Worm (Caenorhabditis elegans): ENCODE data around the gene xpo-1.
A peak's percentile ranks its signal among the peaks of the same experiment; 100 is the strongest.

Gene xpo-1

DNA sequence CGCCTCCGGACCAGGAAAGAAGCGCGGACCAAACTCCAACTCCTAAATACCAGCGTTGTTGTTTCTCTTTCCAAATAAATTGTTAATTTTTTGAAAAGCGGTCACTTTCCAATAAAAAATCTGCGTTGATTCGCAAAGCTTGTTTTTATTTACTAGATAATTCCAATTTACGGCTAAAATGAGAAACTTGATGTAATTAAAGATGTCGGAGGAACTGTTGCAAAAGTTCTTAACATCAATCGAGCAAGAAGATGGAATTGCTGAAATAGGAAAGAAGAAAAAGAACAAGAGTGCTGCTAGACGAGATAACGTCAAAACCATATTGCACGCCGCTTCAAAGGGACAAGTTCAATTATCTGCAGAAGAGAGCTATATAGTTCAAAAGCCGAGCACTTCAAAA lies 27.8 kb upstream of the xpo-1 start, which contains the start of gene C26F1.3 (continued):
- TF ChIP-seq zfh-2 (GFP tag; conservative IDR thresholded peaks at IDR 0.05) = no peak
- TF ChIP-seq F10E7.11 (tag; optimal IDR thresholded peaks at IDR 0.05) = no peak
- no peak for TF ChIP-seq ztf-26 (tag; optimal IDR thresholded peaks at IDR 0.05)
- no peak for TF ChIP-seq F57A8.1 (GFP tag; optimal IDR thresholded peaks at IDR 0.05)
- no peak for TF ChIP-seq somi-1 (GFP tag; optimal IDR thresholded peaks at IDR 0.05)
- no peak for TF ChIP-seq egl-44 (GFP tag; IDR thresholded peaks at IDR 0.05)
- no peak for TF ChIP-seq nfya-1 (tag; optimal IDR thresholded peaks at IDR 0.05; ENCODE audit: borderline replicate concordance, insufficient read depth)
- TF ChIP-seq hsf-1 (GFP tag; IDR thresholded peaks at IDR 0.05) = peak; percentile 81
- TF ChIP-seq madf-10 (tag; optimal IDR thresholded peaks at IDR 0.05) = no peak
- TF ChIP-seq F57C9.4 (tag; optimal IDR thresholded peaks at IDR 0.05) = no peak
- peak; percentile 19 for TF ChIP-seq F49E8.2 (tag; optimal IDR thresholded peaks at IDR 0.05; ENCODE audit: insufficient read depth)
- TF ChIP-seq nhr-80 (tag; optimal IDR thresholded peaks at IDR 0.05) = no peak
- TF ChIP-seq snpc-3.4 (tag; optimal IDR thresholded peaks at IDR 0.05) = peak; percentile 27
- TF ChIP-seq K12H6.12 (tag; optimal IDR thresholded peaks at IDR 0.05) = no peak
- TF ChIP-seq ztf-18 (tag; optimal IDR thresholded peaks at IDR 0.05) = no peak
- no peak for TF ChIP-seq attf-3 (GFP tag; conservative IDR thresholded peaks at IDR 0.05)
- no peak for TF ChIP-seq F55B11.4 (tag; optimal IDR thresholded peaks at IDR 0.05; ENCODE audit: borderline replicate concordance, insufficient read depth)
- TF ChIP-seq lir-1 (GFP tag; conservative IDR thresholded peaks at IDR 0.05) = no peak
- peak; percentile 22 for TF ChIP-seq athp-1 (tag; optimal IDR thresholded peaks at IDR 0.05)
- no peak for TF ChIP-seq D2030.7 (GFP tag; IDR thresholded peaks at IDR 0.05)
- TF ChIP-seq tbx-9 (tag; optimal IDR thresholded peaks at IDR 0.05; ENCODE audit: borderline replicate concordance) = no peak
- no peak for TF ChIP-seq ceh-79 (tag; optimal IDR thresholded peaks at IDR 0.05)
- TF ChIP-seq F22D6.2 (tag; optimal IDR thresholded peaks at IDR 0.05) = no peak
- TF ChIP-seq aptf-2 (GFP tag; conservative IDR thresholded peaks at IDR 0.05) = no peak
- TF ChIP-seq zim-3 (tag; optimal IDR thresholded peaks at IDR 0.05) = no peak
- peak; percentile 51 for TF ChIP-seq repo-1 (tag; optimal IDR thresholded peaks at IDR 0.05)
- no peak for TF ChIP-seq Y95B8A.8 (GFP tag; IDR thresholded peaks at IDR 0.05)
- TF ChIP-seq ztf-3 (GFP tag; optimal IDR thresholded peaks at IDR 0.05) = no peak
- no peak for TF ChIP-seq ama-1 (optimal IDR thresholded peaks at IDR 0.05)
- peak in 1 of 2 experiments; percentile 53 for TF ChIP-seq ama-1 (GFP tag; optimal IDR thresholded peaks at IDR 0.05)
- no peak for TF ChIP-seq B0035.1 (tag; optimal IDR thresholded peaks at IDR 0.05)
- TF ChIP-seq C17E4.6 (GFP tag; IDR thresholded peaks at IDR 0.05) = peak; percentile 55; the same call in 1 of the 2 replicates
- TF ChIP-seq unc-130 (GFP tag; optimal IDR thresholded peaks at IDR 0.05) = no peak
- no peak for TF ChIP-seq B0019.2 (GFP tag; conservative IDR thresholded peaks at IDR 0.05)
- TF ChIP-seq egrh-3 (GFP tag; IDR thresholded peaks at IDR 0.05) = no peak
- TF ChIP-seq rcor-1 (GFP tag; IDR thresholded peaks at IDR 0.05) = peak; percentile 44; the same call in 1 of the 2 replicates
- no peak for TF ChIP-seq T26A5.8 (tag; optimal IDR thresholded peaks at IDR 0.05)
- no peak for TF ChIP-seq dpff-1 (tag; optimal IDR thresholded peaks at IDR 0.05)
- no peak for TF ChIP-seq Y79H2A.3 (GFP tag; conservative IDR thresholded peaks at IDR 0.05)
- 0 out of 2 replicates have a peak, but pooled peaks have one; percentile 15 for TF ChIP-seq Y56A3A.18 (GFP tag; IDR thresholded peaks at IDR 0.05)
- no peak for TF ChIP-seq madf-8 (GFP tag; conservative IDR thresholded peaks at IDR 0.05)
- no peak for TF ChIP-seq sdz-38 (tag; optimal IDR thresholded peaks at IDR 0.05)
- no peak for TF ChIP-seq Y67H2A.10 (GFP tag; conservative IDR thresholded peaks at IDR 0.05)
- no peak for TF ChIP-seq lsl-1 (GFP tag; optimal IDR thresholded peaks at IDR 0.05)
- no peak for TF ChIP-seq F52B5.7 (tag; optimal IDR thresholded peaks at IDR 0.05)
- TF ChIP-seq hmg-20 (GFP tag; IDR thresholded peaks at IDR 0.05) = no peak
- TF ChIP-seq sptf-2 (GFP tag; optimal IDR thresholded peaks at IDR 0.05) = no peak
- TF ChIP-seq mcd-1 (GFP tag; IDR thresholded peaks at IDR 0.05) = no peak
- TF ChIP-seq mes-4 (tag; optimal IDR thresholded peaks at IDR 0.05) = no peak
- no peak for TF ChIP-seq gei-17 (GFP tag; optimal IDR thresholded peaks at IDR 0.05)
